Worm (Caenorhabditis elegans) whole organism, late embryonic: ENCODE measurements around the gene metl-13.

ENCODE experiments used
- F13H6.1 ChIP-seq: sonication (generic microtip); optimal IDR thresholded peaks from 2 replicates; lab custom pipeline; 2016; ENCODE audit warnings: missing genetic modification characterization, missing compliant biosample characterization
- K02D7.2 ChIP-seq: sonication (generic microtip); optimal IDR thresholded peaks from 2 replicates; lab custom pipeline; 2017; ENCODE audit warnings: mild to moderate bottlenecking, missing genetic modification characterization, missing compliant biosample characterization
- Y22D7AL.16 ChIP-seq: sonication (generic microtip); optimal IDR thresholded peaks from 2 replicates; lab custom pipeline; 2016; ENCODE audit warnings: missing genetic modification characterization, missing compliant biosample characterization
- ama-1 ChIP-seq: fragments of 150-350 bp; optimal IDR thresholded peaks from 2 replicates; lab custom pipeline; 2014
- elt-2 ChIP-seq: sonication (generic microtip); optimal IDR thresholded peaks from 2 replicates; lab custom pipeline; 2016; ENCODE audit warnings: missing genetic modification reagents, missing genetic modification characterization, missing compliant biosample characterization
- fkh-6 ChIP-seq: sonication (generic microtip); optimal IDR thresholded peaks from 2 replicates; lab custom pipeline; 2016; ENCODE audit warnings: missing genetic modification characterization, missing compliant biosample characterization
- sox-2 ChIP-seq: fragments of 200-800 bp; sonication (Bioruptor generic); IDR thresholded peaks from 2 replicates; pipeline ENCODE4 v1.3.6; 2022; ENCODE audit warnings: missing genetic modification reagents, missing genetic modification characterization, missing compliant biosample characterization
- tbx-7 ChIP-seq: sonication (generic microtip); optimal IDR thresholded peaks from 2 replicates; lab custom pipeline; 2016; ENCODE audit warnings: missing genotype, missing genetic modification characterization, missing compliant biosample characterization
- ttx-3 ChIP-seq: sonication (generic microtip); optimal IDR thresholded peaks from 2 replicates; lab custom pipeline; 2016; ENCODE audit warnings: missing genetic modification reagents, missing genetic modification characterization, missing compliant biosample characterization
- unc-55 ChIP-seq: sonication (generic microtip); optimal IDR thresholded peaks from 2 replicates; lab custom pipeline; 2017; ENCODE audit warnings: missing biosample characterization, missing genetic modification reagents, missing genetic modification characterization

DNA sequence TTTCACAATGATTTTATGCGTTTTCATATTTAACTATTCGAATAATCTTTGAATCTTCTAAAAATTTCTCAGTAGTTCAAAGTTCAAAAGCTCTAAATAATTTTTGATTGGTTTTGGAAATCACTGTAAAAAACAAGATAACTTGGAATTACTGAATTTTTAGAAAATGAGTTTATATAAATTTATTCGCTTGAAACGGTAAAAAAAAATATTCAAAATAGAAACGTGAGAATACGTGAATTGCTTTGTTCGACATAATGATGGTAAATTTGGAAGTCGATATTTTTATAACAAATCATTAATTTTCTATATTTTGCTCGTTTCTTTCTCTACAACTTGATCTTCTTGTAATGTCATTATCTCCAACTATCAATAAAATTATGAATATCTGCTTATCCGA is 11.5 kb upstream of the metl-13 start, which contains the start of gene C01B10.44:
- TF ChIP-seq Y22D7AL.16 (tag; lab: Kevin White, UChicago) = no peak
- TF ChIP-seq ama-1 (lab: Kevin White, UChicago) = no peak
- no peak for TF ChIP-seq tbx-7
- no peak for TF ChIP-seq unc-55 (GFP tag; lab: Kevin White, UChicago)
- no peak for TF ChIP-seq F13H6.1 (tag; lab: Kevin White, UChicago)
- no peak for TF ChIP-seq elt-2 (tag; lab: Kevin White, UChicago)
- TF ChIP-seq ttx-3 (tag; lab: Kevin White, UChicago) = no peak
- TF ChIP-seq K02D7.2 = no peak
- TF ChIP-seq fkh-6 (tag; lab: Kevin White, UChicago) = no peak
- no peak for TF ChIP-seq sox-2 (GFP tag; lab: Robert Waterston, UW)
